Worm (Caenorhabditis elegans) whole organism, midembryonic: Measurements from ENCODE around the gene gsp-1.

ENCODE experiments used
- T22C8.4 ChIP-seq: fragments of 200-800 bp; sonication (Bioruptor generic); IDR thresholded peaks from 2 replicates; pipeline ENCODE4 v1.3.6; 2022; ENCODE audit warnings: missing genetic modification characterization, missing compliant biosample characterization
- flt-1 ChIP-seq: fragments of 200-800 bp; sonication (Bioruptor generic); IDR thresholded peaks from 2 replicates; pipeline ENCODE4 v1.3.6; 2022; ENCODE audit warnings: missing genetic modification characterization, missing compliant biosample characterization
- klf-2 ChIP-seq: fragments of 200-800 bp; sonication (Bioruptor generic); conservative IDR thresholded peaks from 2 replicates; pipeline ENCODE4 v1.3.6; 2022; ENCODE audit warnings: missing genetic modification reagents, missing genetic modification characterization, missing compliant biosample characterization
- tab-1 ChIP-seq: fragments of 200-800 bp; sonication (Bioruptor generic); IDR thresholded peaks from 2 replicates; pipeline ENCODE4 v1.3.6; 2022; ENCODE audit warnings: missing genetic modification characterization, missing compliant biosample characterization
- ztf-23 ChIP-seq: fragments of 200-800 bp; sonication (Bioruptor generic); IDR thresholded peaks from 2 replicates; pipeline ENCODE4 v1.3.6; 2022; ENCODE audit warnings: missing genetic modification reagents, missing genetic modification characterization, missing compliant biosample characterization

- TF ChIP-seq klf-2 (GFP tag; lab: Robert Waterston, UW) = no peak
- TF ChIP-seq T22C8.4 (GFP tag; lab: Robert Waterston, UW) = no peak
- TF ChIP-seq flt-1 (GFP tag; lab: Robert Waterston, UW) = no peak
- no peak for TF ChIP-seq ztf-23 (GFP tag; lab: Robert Waterston, UW)
- no peak for TF ChIP-seq tab-1 (GFP tag; lab: Robert Waterston, UW)
Observed at ce11 chrV:10662000-10662399, 20.2 kb upstream of the gsp-1 start.
